Fruit fly (Drosophila melanogaster) whole organism, embryonic: ENCODE measurements around the gene orb.

ENCODE experiments used
- ATbp ChIP-seq: fragments of 200-800 bp; sonication (Bioruptor generic); optimal IDR thresholded peaks from 2 replicates; lab custom pipeline; 2017; ENCODE audit warnings: missing biosample characterization, mild to moderate bottlenecking, missing genetic modification characterization, missing genetic modification reagents
- B-H1 ChIP-seq: fragments of 200-800 bp; sonication (Bioruptor generic); IDR thresholded peaks from 3 replicates; pipeline ENCODE4 v1.3.6; 2022; ENCODE audit warnings: missing biosample characterization, missing genetic modification characterization
- BtbVII ChIP-seq: fragments of 200-800 bp; sonication (Bioruptor generic); optimal IDR thresholded peaks from 3 replicates; lab custom pipeline; 2017; ENCODE audit warnings: missing biosample characterization, mild to moderate bottlenecking, missing genetic modification characterization
- CG10979 ChIP-seq: fragments of 200-800 bp; sonication (Bioruptor generic); optimal IDR thresholded peaks from 2 replicates; lab custom pipeline; 2018; ENCODE audit warnings: missing biosample characterization, mild to moderate bottlenecking, missing genetic modification characterization, moderate library complexity
- CG11696 ChIP-seq: fragments of 200-800 bp; sonication (Bioruptor generic); IDR thresholded peaks from 2 replicates; pipeline ENCODE4 v1.3.6; 2022; ENCODE audit warnings: missing biosample characterization, missing genetic modification characterization
- CG12071 ChIP-seq: fragments of 200-800 bp; sonication (Bioruptor generic); optimal IDR thresholded peaks from 3 replicates; lab custom pipeline; 2018; ENCODE audit warnings: missing biosample characterization, mild to moderate bottlenecking, missing genetic modification characterization
- CG12659 ChIP-seq: fragments of 200-800 bp; sonication (Bioruptor generic); optimal IDR thresholded peaks from 3 replicates; lab custom pipeline; 2017; ENCODE audit warnings: mild to moderate bottlenecking, missing biosample characterization, missing genetic modification reagents, missing genetic modification characterization
- CG15514 ChIP-seq: fragments of 200-800 bp; sonication (Bioruptor generic); optimal IDR thresholded peaks from 3 replicates; lab custom pipeline; 2017; ENCODE audit warnings: missing biosample characterization, missing genetic modification characterization, mild to moderate bottlenecking, moderate library complexity, missing genetic modification reagents
- CG16815 ChIP-seq: fragments of 200-800 bp; sonication (Bioruptor generic); optimal IDR thresholded peaks from 3 replicates; lab custom pipeline; 2017; ENCODE audit warnings: missing biosample characterization, mild to moderate bottlenecking, missing genetic modification characterization
- CG1832 ChIP-seq: fragments of 200-800 bp; sonication (Bioruptor generic); optimal IDR thresholded peaks from 2 replicates; lab custom pipeline; 2017; ENCODE audit warnings: missing biosample characterization, mild to moderate bottlenecking, missing genetic modification characterization, inconsistent platforms
- CG32532 ChIP-seq: fragments of 200-800 bp; sonication (Bioruptor generic); IDR thresholded peaks from 2 replicates; pipeline ENCODE4 v1.3.6; 2022; ENCODE audit warnings: missing biosample characterization, missing genetic modification characterization
- CG4854 ChIP-seq: fragments of 200-800 bp; sonication (Bioruptor generic); optimal IDR thresholded peaks from 2 replicates; lab custom pipeline; 2016; ENCODE audit warnings: missing biosample characterization, missing genetic modification characterization, inconsistent platforms
- CG6254 ChIP-seq: fragments of 200-800 bp; sonication (Bioruptor generic); optimal IDR thresholded peaks from 3 replicates; lab custom pipeline; 2017; ENCODE audit warnings: mild to moderate bottlenecking, missing biosample characterization, missing genetic modification reagents, missing genetic modification characterization
- CG6765 ChIP-seq: fragments of 200-800 bp; sonication (Bioruptor generic); optimal IDR thresholded peaks from 3 replicates; lab custom pipeline; 2017; ENCODE audit warnings: missing biosample characterization, mild to moderate bottlenecking, missing genetic modification characterization
- CG6854 ChIP-seq: fragments of 200-800 bp; sonication (Bioruptor generic); optimal IDR thresholded peaks from 3 replicates; lab custom pipeline; 2017; ENCODE audit warnings: missing biosample characterization, mild to moderate bottlenecking, missing genetic modification characterization
- CG7786 ChIP-seq: fragments of 200-800 bp; sonication (Bioruptor generic); optimal IDR thresholded peaks from 2 replicates; lab custom pipeline; 2016; ENCODE audit warnings: missing biosample characterization, missing genetic modification characterization
- CG7928 ChIP-seq: fragments of 200-800 bp; sonication (Bioruptor generic); optimal IDR thresholded peaks from 2 replicates; lab custom pipeline; 2017; ENCODE audit warnings: missing biosample characterization, mild to moderate bottlenecking, missing genetic modification characterization
- CG8924 ChIP-seq: fragments of 200-800 bp; optimal IDR thresholded peaks from 3 replicates; lab custom pipeline; 2019; ENCODE audit warnings: missing biosample characterization, mild to moderate bottlenecking, missing genetic modification characterization, moderate library complexity
- CG9437 ChIP-seq: fragments of 200-800 bp; sonication (Bioruptor generic); optimal IDR thresholded peaks from 2 replicates; lab custom pipeline; 2018; ENCODE audit warnings: missing biosample characterization, mild to moderate bottlenecking, missing genetic modification characterization
- Dip2 ChIP-seq: fragments of 200-800 bp; sonication (Bioruptor generic); IDR thresholded peaks from 2 replicates; pipeline ENCODE4 v1.3.6; 2022; ENCODE audit warnings: missing biosample characterization, missing genetic modification characterization
- Eip74EF ChIP-seq, 2 experiments: fragments of 200-800 bp in 1 of 2; fragments of >200 bp in 1 of 2; sonication (Bioruptor generic) in 1 of 2; optimal IDR thresholded peaks; 2 replicates each; lab custom pipeline; 2017 to 2019; ENCODE audit warnings: missing biosample characterization in 2 of 2, missing genetic modification characterization in 2 of 2, mild to moderate bottlenecking in 1 of 2, moderate library complexity in 1 of 2
- Fer2 ChIP-seq: fragments of 200-800 bp; sonication (Bioruptor generic); optimal IDR thresholded peaks from 2 replicates; lab custom pipeline; 2018; ENCODE audit warnings: missing biosample characterization, mild to moderate bottlenecking, missing genetic modification characterization, moderate library complexity
- HLH3B ChIP-seq: fragments of 200-800 bp; sonication (Bioruptor generic); IDR thresholded peaks from 2 replicates; pipeline ENCODE4 v1.3.6; 2022; ENCODE audit warnings: missing biosample characterization, missing genetic modification characterization
- Hr3 ChIP-seq: fragments of 200-800 bp; sonication (Bioruptor generic); optimal IDR thresholded peaks from 3 replicates; lab custom pipeline; 2016; ENCODE audit warnings: missing biosample characterization, missing genetic modification characterization
- NC2β ChIP-seq: fragments of 200-800 bp; sonication (Bioruptor generic); optimal IDR thresholded peaks from 2 replicates; lab custom pipeline; 2016; ENCODE audit warnings: missing biosample characterization, missing genetic modification characterization
- NfI ChIP-seq: fragments of 200-800 bp; sonication (Bioruptor generic); optimal IDR thresholded peaks from 3 replicates; lab custom pipeline; 2018; ENCODE audit warnings: missing biosample characterization, mild to moderate bottlenecking, missing genetic modification characterization, moderate library complexity
- Opbp ChIP-seq: fragments of 200-800 bp; sonication (Bioruptor generic); IDR thresholded peaks from 3 replicates; pipeline ENCODE4 v1.3.6; 2022; ENCODE audit warnings: missing biosample characterization, missing genetic modification characterization; ENCODE audit not compliant: partially characterized antibody
- Rx ChIP-seq: fragments of 200-800 bp; sonication (Bioruptor generic); IDR thresholded peaks from 2 replicates; pipeline ENCODE4 v1.3.6; 2022; ENCODE audit warnings: missing biosample characterization, missing genetic modification characterization
- Six4 ChIP-seq: fragments of 200-800 bp; sonication (Bioruptor generic); optimal IDR thresholded peaks from 2 replicates; lab custom pipeline; 2016; ENCODE audit warnings: missing biosample characterization, missing genetic modification characterization
- Stat92E ChIP-seq, 3 experiments: fragments of >200 bp in 2 of 3; fragments of 200-800 bp in 1 of 3; sonication (Bioruptor generic) in 1 of 3; optimal IDR thresholded peaks; 2 replicates each; lab custom pipeline; 2017 to 2019; ENCODE audit warnings: missing biosample characterization in 3 of 3, missing genetic modification characterization in 3 of 3, mild to moderate bottlenecking in 1 of 3, moderate library complexity in 1 of 3
- TFAM ChIP-seq: fragments of 200-800 bp; sonication (Bioruptor generic); optimal IDR thresholded peaks from 2 replicates; lab custom pipeline; 2017; ENCODE audit warnings: missing biosample characterization, missing genetic modification characterization, inconsistent platforms
- ara ChIP-seq: fragments of 200-800 bp; sonication (Bioruptor generic); IDR thresholded peaks from 2 replicates; pipeline ENCODE4 v1.3.6; 2022; ENCODE audit warnings: missing biosample characterization, missing genetic modification characterization
- az2 ChIP-seq: fragments of 200-800 bp; sonication (Bioruptor generic); optimal IDR thresholded peaks from 3 replicates; lab custom pipeline; 2016; ENCODE audit warnings: missing biosample characterization, missing genetic modification characterization
- bigmax ChIP-seq: fragments of 200-800 bp; sonication (Bioruptor generic); optimal IDR thresholded peaks from 2 replicates; lab custom pipeline; 2018; ENCODE audit warnings: missing biosample characterization, mild to moderate bottlenecking, missing genetic modification characterization
- cad ChIP-seq: fragments of >200 bp; optimal IDR thresholded peaks from 2 replicates; lab custom pipeline; 2017; ENCODE audit warnings: missing biosample characterization, missing genetic modification characterization
- eve ChIP-seq, 2 experiments: fragments of >200 bp; optimal IDR thresholded peaks; 2 replicates each; lab custom pipeline; 2017; ENCODE audit warnings: missing biosample characterization in 2 of 2, missing genetic modification characterization in 2 of 2
- ewg ChIP-seq: fragments of 200-800 bp; sonication (Bioruptor generic); optimal IDR thresholded peaks from 3 replicates; lab custom pipeline; 2017; ENCODE audit warnings: mild to moderate bottlenecking, missing biosample characterization, missing genetic modification reagents, missing genetic modification characterization
- gcm ChIP-seq: fragments of 200-800 bp; sonication (Bioruptor generic); optimal IDR thresholded peaks from 2 replicates; lab custom pipeline; 2019; ENCODE audit warnings: missing biosample characterization, mild to moderate bottlenecking, missing genetic modification characterization, moderate library complexity
- jumu ChIP-seq: fragments of 200-800 bp; sonication (Bioruptor generic); optimal IDR thresholded peaks from 3 replicates; lab custom pipeline; 2016; ENCODE audit warnings: missing biosample characterization, missing genetic modification characterization
- nmo ChIP-seq: fragments of 200-800 bp; sonication (Bioruptor generic); optimal IDR thresholded peaks from 2 replicates; lab custom pipeline; 2018; ENCODE audit warnings: missing biosample characterization, mild to moderate bottlenecking, missing genetic modification characterization, moderate library complexity
- p53 ChIP-seq: fragments of 200-800 bp; sonication (Bioruptor generic); optimal IDR thresholded peaks from 2 replicates; lab custom pipeline; 2016; ENCODE audit warnings: missing biosample characterization, missing genetic modification characterization
- pb ChIP-seq: fragments of 200-800 bp; sonication (Bioruptor generic); optimal IDR thresholded peaks from 3 replicates; lab custom pipeline; 2016; ENCODE audit warnings: missing biosample characterization, missing genetic modification characterization
- peb ChIP-seq: fragments of 200-800 bp; sonication (Bioruptor generic); IDR thresholded peaks from 2 replicates; pipeline ENCODE4 v1.3.6; 2022; ENCODE audit warnings: missing biosample characterization, missing genetic modification characterization
- phol ChIP-seq: fragments of 200-800 bp; sonication (Bioruptor generic); optimal IDR thresholded peaks from 3 replicates; lab custom pipeline; 2018; ENCODE audit warnings: missing biosample characterization, mild to moderate bottlenecking, missing genetic modification characterization, moderate library complexity
- seq ChIP-seq: fragments of 200-800 bp; sonication (Bioruptor generic); IDR thresholded peaks from 2 replicates; pipeline ENCODE4 v1.3.6; 2022; ENCODE audit warnings: missing biosample characterization, missing genetic modification characterization
- slou ChIP-seq: fragments of 200-800 bp; sonication (Bioruptor generic); optimal IDR thresholded peaks from 3 replicates; lab custom pipeline; 2016; ENCODE audit warnings: missing biosample characterization, missing genetic modification characterization
- tap ChIP-seq: fragments of 200-800 bp; optimal IDR thresholded peaks from 3 replicates; lab custom pipeline; 2019; ENCODE audit warnings: missing biosample characterization, mild to moderate bottlenecking, missing genetic modification characterization, moderate library complexity
- unpg ChIP-seq: fragments of 200-800 bp; sonication (Bioruptor generic); optimal IDR thresholded peaks from 3 replicates; lab custom pipeline; 2018; ENCODE audit warnings: missing biosample characterization, mild to moderate bottlenecking, missing genetic modification characterization, moderate library complexity
- zen2 ChIP-seq: fragments of 200-800 bp; sonication (Bioruptor generic); IDR thresholded peaks from 3 replicates; pipeline ENCODE4 v1.3.6; 2022; ENCODE audit warnings: missing biosample characterization, missing genetic modification characterization; ENCODE audit not compliant: partially characterized antibody
- zfh2 ChIP-seq: fragments of 200-800 bp; sonication (Bioruptor generic); optimal IDR thresholded peaks from 2 replicates; lab custom pipeline; 2016; ENCODE audit warnings: missing biosample characterization, missing genetic modification characterization

Gene orb

DNA sequence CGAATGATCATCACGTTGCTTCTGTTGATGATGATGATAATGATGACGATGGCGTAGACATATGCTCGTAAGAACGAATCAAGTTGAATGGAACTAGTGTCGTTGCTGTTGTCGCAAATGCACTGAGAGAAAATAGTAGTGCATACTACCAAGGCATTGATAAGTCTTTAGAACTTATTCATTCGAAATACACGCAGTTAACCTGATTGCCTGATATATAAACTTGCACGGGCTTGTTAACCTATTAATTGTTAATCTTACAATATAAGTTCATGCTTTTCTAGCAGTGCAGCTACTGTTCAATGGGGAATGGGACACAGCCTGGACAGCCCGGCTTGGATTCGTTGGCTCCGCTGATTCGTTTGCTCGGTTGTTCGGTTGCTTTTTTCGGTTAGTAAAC, 45.6 kb upstream of the orb start (continued):
- TF ChIP-seq zen2 (GFP tag; lab: Robert Waterston, UW), result no peak
- TF ChIP-seq HLH3B (GFP tag; lab: Robert Waterston, UW), result peak; percentile 81
- TF ChIP-seq pb (GFP tag; lab: Kevin White, UChicago), result peak; percentile 85
- peak; percentile 81 for TF ChIP-seq Hr3 (GFP tag; lab: Kevin White, UChicago)
- TF ChIP-seq CG12659 (GFP tag; lab: Kevin White, UChicago), result peak; percentile 76
- TF ChIP-seq CG11696 (GFP tag; lab: Robert Waterston, UW), result peak; percentile 65; the same call in 1 of the 2 replicates
- TF ChIP-seq ewg (GFP tag; lab: Kevin White, UChicago), result peak; percentile 69
- TF ChIP-seq ara (GFP tag; lab: Robert Waterston, UW), result peak; percentile 88
- TF ChIP-seq CG6254 (GFP tag; lab: Kevin White, UChicago), result peak; percentile 84
- TF ChIP-seq bigmax (GFP tag; lab: Kevin White, UChicago), result no peak
- TF ChIP-seq BtbVII, result peak; percentile 63
- peak; percentile 86 for TF ChIP-seq az2 (GFP tag; lab: Kevin White, UChicago)
- peak; percentile 73 for TF ChIP-seq CG12071
- TF ChIP-seq Dip2 (GFP tag; lab: Robert Waterston, UW), result no peak
- TF ChIP-seq jumu (GFP tag; lab: Kevin White, UChicago), result peak; percentile 83
- peak; percentile 89 for TF ChIP-seq phol (tag; lab: Kevin White, UChicago)
- TF ChIP-seq CG15514 (GFP tag; lab: Kevin White, UChicago), result peak; percentile 68
- TF ChIP-seq p53, result peak; percentile 40
- TF ChIP-seq Fer2, result peak; percentile 23
- peak; percentile 93 for TF ChIP-seq CG10979 (tag; lab: Kevin White, UChicago)
- no peak for TF ChIP-seq Opbp (GFP tag; lab: Robert Waterston, UW)
- TF ChIP-seq seq, result peak; percentile 70
- peak; percentile 76 for TF ChIP-seq CG32532 (GFP tag; lab: Robert Waterston, UW)
- peak; percentile 48 for TF ChIP-seq CG9437 (GFP tag; lab: Kevin White, UChicago)
- peak in 1 of 2 experiments; percentile 70 for TF ChIP-seq Eip74EF (GFP tag; optimal IDR thresholded peaks at IDR 0.05; lab: Kevin White, UChicago)
- peak; percentile 75 for TF ChIP-seq ATbp (GFP tag; lab: Kevin White, UChicago)
- peak; percentile 41 for TF ChIP-seq CG6765 (GFP tag; lab: Kevin White, UChicago)
- TF ChIP-seq gcm (GFP tag; lab: Kevin White, UChicago), result peak; percentile 82
- peak; percentile 86 for TF ChIP-seq CG8924 (tag; lab: Kevin White, UChicago)
- TF ChIP-seq slou, result peak; percentile 54
- TF ChIP-seq peb (GFP tag; lab: Robert Waterston, UW), result peak; percentile 63; the same call in 1 of the 2 replicates
- TF ChIP-seq CG16815 (GFP tag; lab: Kevin White, UChicago), result peak; percentile 88
- TF ChIP-seq CG6854, result peak; percentile 60
- TF ChIP-seq CG7786 (GFP tag; lab: Kevin White, UChicago), result peak; percentile 83
- peak; percentile 69 for TF ChIP-seq CG4854
- peak; percentile 81 for TF ChIP-seq Six4 (GFP tag; lab: Kevin White, UChicago)
- TF ChIP-seq NC2β, result peak; percentile 93
- peak; percentile 59 for TF ChIP-seq B-H1
- peak; percentile 87 for TF ChIP-seq nmo (GFP tag; lab: Kevin White, UChicago)
- peak; percentile 25 for TF ChIP-seq CG7928 (GFP tag; lab: Kevin White, UChicago)
- TF ChIP-seq NfI (GFP tag; lab: Kevin White, UChicago), result peak; percentile 86
- no peak for TF ChIP-seq CG1832
- TF ChIP-seq Stat92E (GFP tag; optimal IDR thresholded peaks at IDR 0.05; lab: Kevin White, UChicago), result peak in 1 of 3 experiments; percentile 69
- TF ChIP-seq TFAM (GFP tag; lab: Kevin White, UChicago), result peak; percentile 3
- peak; percentile 60 for TF ChIP-seq zfh2
- TF ChIP-seq unpg (GFP tag; lab: Kevin White, UChicago), result peak; percentile 90
- TF ChIP-seq cad (GFP tag; lab: Kevin White, UChicago), result no peak
- TF ChIP-seq Rx, result peak; percentile 67
- peak; percentile 82 for TF ChIP-seq tap
- peak in 1 of 2 experiments; percentile 84 for TF ChIP-seq eve (GFP tag; optimal IDR thresholded peaks at IDR 0.05; lab: Kevin White, UChicago)
